Worm (Caenorhabditis elegans): ENCODE data around the gene srsx-8.

The srsx-8 gene

DNA sequence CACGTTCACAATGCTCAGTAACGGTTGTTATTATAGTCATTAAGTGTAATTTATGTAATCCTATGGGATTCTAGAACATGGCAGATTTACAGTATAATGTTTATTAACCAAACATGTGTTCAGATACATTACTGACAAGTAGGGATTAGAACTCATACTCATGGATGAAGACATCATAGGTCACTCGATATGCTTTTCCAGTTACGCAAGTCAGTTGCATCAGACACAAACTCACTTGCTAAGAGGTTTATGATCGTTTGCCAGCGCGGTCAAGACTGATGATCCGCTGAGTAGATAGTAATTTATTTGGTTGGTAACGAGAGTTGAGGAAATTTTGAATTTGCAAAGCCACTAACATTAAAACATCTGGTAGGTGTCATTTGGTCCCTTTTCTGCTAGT, 21.7 kb upstream of the srsx-8 start:
- TF ChIP-seq mdt-29 (GFP tag; IDR thresholded peaks at IDR 0.05): no peak
- TF ChIP-seq madf-5 (GFP tag; IDR thresholded peaks at IDR 0.05): no peak
- TF ChIP-seq lim-7 (GFP tag; IDR thresholded peaks at IDR 0.05): no peak
- peak; percentile 79 for TF ChIP-seq aha-1 (tag)
- no peak for TF ChIP-seq lin-39 (tag; optimal IDR thresholded peaks at IDR 0.05)
- no peak for TF ChIP-seq nhr-76 (tag; optimal IDR thresholded peaks at IDR 0.05)
- TF ChIP-seq egl-43 (GFP tag; IDR thresholded peaks at IDR 0.05): no peak
- no peak for TF ChIP-seq unc-130 (GFP tag; optimal IDR thresholded peaks at IDR 0.05)
- no peak for TF ChIP-seq snpc-4 (tag; optimal IDR thresholded peaks at IDR 0.05)
- TF ChIP-seq nhr-48 (tag; optimal IDR thresholded peaks at IDR 0.05): no peak
- no peak for TF ChIP-seq zfp-2 (tag; optimal IDR thresholded peaks at IDR 0.05)
- TF ChIP-seq unc-62 (GFP tag; optimal IDR thresholded peaks at IDR 0.05 in 1 of 2): peak in 1 of 2 experiments; percentile 41
- no peak for TF ChIP-seq unc-62 (tag; optimal IDR thresholded peaks at IDR 0.05)
- no peak for TF ChIP-seq hlh-11 (tag; optimal IDR thresholded peaks at IDR 0.05)
- TF ChIP-seq spr-1 (tag; optimal IDR thresholded peaks at IDR 0.05): no peak

- TF ChIP-seq zip-2 (tag; optimal IDR thresholded peaks at IDR 0.05) (no peak), lsy-2 (tag; optimal IDR thresholded peaks at IDR 0.05) (no peak), dmd-9 (GFP tag; IDR thresholded peaks at IDR 0.05) (0 out of 2 replicates have a peak, but pooled peaks have one; percentile 26)
Observed at ce11 chrV:1572585-1572984, 19.7 kb upstream of the srsx-8 start.

- no peak for TF ChIP-seq egl-43 (GFP tag; IDR thresholded peaks at IDR 0.05)
- TF ChIP-seq set-16 (GFP tag; IDR thresholded peaks at IDR 0.05): no peak
- TF ChIP-seq rbr-2 (tag; optimal IDR thresholded peaks at IDR 0.05): no peak
- no peak for TF ChIP-seq T26A8.4 (GFP tag; IDR thresholded peaks at IDR 0.05)
- TF ChIP-seq ceh-82 (tag; optimal IDR thresholded peaks at IDR 0.05): no peak
- TF ChIP-seq ceh-62 (tag; optimal IDR thresholded peaks at IDR 0.05): no peak
- no peak for TF ChIP-seq nhr-11 (tag; optimal IDR thresholded peaks at IDR 0.05)
- no peak for TF ChIP-seq R02D3.7 (tag; optimal IDR thresholded peaks at IDR 0.05)
- no peak for TF ChIP-seq nhr-237 (tag; optimal IDR thresholded peaks at IDR 0.05)
- TF ChIP-seq gei-8 (GFP tag; optimal IDR thresholded peaks at IDR 0.05): no peak
- no peak for TF ChIP-seq unc-130 (GFP tag; optimal IDR thresholded peaks at IDR 0.05)
- TF ChIP-seq hlh-30 (tag; optimal IDR thresholded peaks at IDR 0.05; ENCODE audit: insufficient read depth): no peak
- no peak for TF ChIP-seq F37D6.2 (tag; optimal IDR thresholded peaks at IDR 0.05)
- TF ChIP-seq Y48G9A.11 (GFP tag; IDR thresholded peaks at IDR 0.05): no peak
- TF ChIP-seq lin-38 (GFP tag; IDR thresholded peaks at IDR 0.05): no peak
- TF ChIP-seq ctbp-1 (GFP tag; IDR thresholded peaks at IDR 0.05): no peak
- TF ChIP-seq mdt-29 (GFP tag; IDR thresholded peaks at IDR 0.05): no peak
- no peak for TF ChIP-seq nhr-42 (GFP tag; IDR thresholded peaks at IDR 0.05)
Observed at ce11 chrV:1570679-1571078, 17.8 kb upstream of the srsx-8 start.

ce11 chrV:1569750-1570419, 17.0 kb upstream of the srsx-8 start:
- TF ChIP-seq aha-1 (tag): peak; percentile 67
- no peak for TF ChIP-seq nhr-237 (tag; optimal IDR thresholded peaks at IDR 0.05)
- TF ChIP-seq unc-62 (GFP tag; optimal IDR thresholded peaks at IDR 0.05 in 1 of 2): peak in 1 of 2 experiments; percentile 52
- TF ChIP-seq unc-62 (tag; optimal IDR thresholded peaks at IDR 0.05): no peak

DNA sequence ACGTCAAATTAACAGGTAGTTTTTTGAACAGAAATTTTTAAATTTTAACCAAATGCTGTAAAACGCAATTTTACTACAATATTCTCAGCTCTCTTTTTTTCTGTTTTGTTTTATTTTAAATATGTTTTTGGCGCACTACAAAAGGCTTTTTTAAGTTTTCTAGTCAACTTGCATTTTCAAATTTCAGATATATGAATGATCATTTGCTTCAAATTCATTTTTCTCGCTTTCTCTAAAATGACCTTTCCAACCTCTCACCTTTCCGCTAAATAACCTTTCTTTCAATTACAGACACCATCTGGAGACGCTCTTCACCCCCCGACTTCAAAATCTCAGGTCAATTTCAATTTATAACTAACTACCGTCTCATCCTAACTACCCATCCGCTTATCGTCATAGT, 13.9 kb upstream of the srsx-8 start, which contains the start of gene cdc-25.2:
TSS of gene cdc-25.2 (plus strand) at position 301 of the 400 bp plus-strand sequence.
- no peak for TF ChIP-seq set-16 (GFP tag; IDR thresholded peaks at IDR 0.05)
- TF ChIP-seq D1046.2 (GFP tag; IDR thresholded peaks at IDR 0.05): no peak
- TF ChIP-seq egl-27 (tag; optimal IDR thresholded peaks at IDR 0.05): no peak
